Worm (Caenorhabditis elegans) whole organism, young adult: ENCODE results near the gene flp-3.

Source experiments
- unc-130 ChIP-seq: sonication (generic microtip); optimal IDR thresholded peaks from 2 replicates; lab custom pipeline; 2016; ENCODE audit warnings: missing genetic modification reagents, missing genetic modification characterization, missing compliant biosample characterization
- ztf-18 ChIP-seq: sonication (generic microtip); optimal IDR thresholded peaks from 2 replicates; lab custom pipeline; 2016; ENCODE audit warnings: missing genotype, mild to moderate bottlenecking, missing genetic modification characterization, missing compliant biosample characterization

DNA sequence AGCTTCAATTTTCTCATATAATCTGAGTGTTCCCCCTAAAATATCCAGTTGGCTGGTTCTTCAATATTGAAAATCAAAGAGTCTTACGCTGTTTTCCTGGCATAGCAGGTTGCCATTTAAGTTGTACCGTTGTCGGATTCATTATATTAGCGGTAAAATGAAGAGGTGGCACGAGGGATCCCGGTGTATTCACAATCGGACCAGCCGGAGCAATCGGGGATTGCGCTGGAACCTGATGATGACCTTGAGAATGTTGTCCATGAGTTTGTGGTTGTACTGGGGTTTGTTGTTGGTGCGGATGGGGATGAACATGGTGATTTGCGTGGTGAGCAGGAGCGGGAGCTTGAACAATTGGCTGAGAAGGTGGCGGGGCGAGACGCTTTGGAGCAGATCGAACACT lies 48.3 kb downstream of the flp-3 start:
- TF ChIP-seq unc-130 (no peak), ztf-18 (tag; lab: Kevin White, UChicago) (no peak)
